Fruit fly (Drosophila melanogaster) Kc167 (cell line): Measurements from ENCODE around the gene Clk.

Experiments used
- Myc ChIP-seq: fragments of >200 bp; optimal IDR thresholded peaks from 2 replicates; lab custom pipeline; 2017; ENCODE audit warnings: missing external identifiers
- Sin3A ChIP-seq: fragments of >200 bp; optimal IDR thresholded peaks from 2 replicates; lab custom pipeline; 2018; ENCODE audit warnings: missing external identifiers
- h ChIP-seq: fragments of >200 bp; optimal IDR thresholded peaks from 3 replicates; lab custom pipeline; 2018; ENCODE audit warnings: missing external identifiers
- ttk ChIP-seq: sonication (Bioruptor generic); optimal IDR thresholded peaks from 2 replicates; lab custom pipeline; 2017; ENCODE audit warnings: missing external identifiers

DNA sequence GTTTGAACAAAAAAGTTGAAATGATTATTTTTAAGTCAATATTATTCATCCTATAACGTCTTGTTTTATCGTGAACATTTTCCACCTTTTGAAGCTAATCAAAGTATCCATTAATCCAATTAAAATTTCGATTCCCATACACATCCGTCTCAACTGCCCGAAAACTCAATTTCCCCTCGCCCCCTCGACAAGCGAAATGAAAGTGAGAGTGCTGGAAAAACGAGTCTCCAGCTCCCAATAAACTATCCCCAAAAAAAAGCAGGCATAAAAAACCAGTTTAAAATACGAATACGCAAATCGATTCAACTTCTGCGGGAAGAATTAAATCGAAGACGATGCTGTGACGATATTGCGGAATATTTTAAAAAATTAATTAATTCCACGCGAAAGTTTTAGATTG is 45.8 kb upstream of the Clk start:
- TF ChIP-seq Sin3A (lab: Kevin White, UChicago) (no peak), ttk (lab: Kevin White, UChicago) (no peak), h (lab: Kevin White, UChicago) (no peak), Myc (lab: Kevin White, UChicago) (no peak)
